Worm (Caenorhabditis elegans) whole organism, young adult: ENCODE measurements around the gene mua-3.
"Not testable (repeated sequence)": the region's sequence is repeated elsewhere in the genome, so short reads cannot be mapped to it uniquely, and the experiment has no call there.

Experiments
- F22D6.2 ChIP-seq: sonication (generic microtip); optimal IDR thresholded peaks from 2 replicates; lab custom pipeline; 2016; ENCODE audit warnings: mild to moderate bottlenecking, missing genetic modification characterization, missing compliant biosample characterization
- F23B12.7 ChIP-seq: sonication (generic microtip); optimal IDR thresholded peaks from 2 replicates; lab custom pipeline; 2017; ENCODE audit warnings: missing genetic modification characterization, mild to moderate bottlenecking, missing compliant biosample characterization, antibody characterized with exemption, moderate library complexity; ENCODE audit not compliant: insufficient read depth
- F37B4.10 ChIP-seq: fragments of 200-800 bp; sonication (Bioruptor generic); IDR thresholded peaks from 2 replicates; pipeline ENCODE4 v1.3.6; 2022; ENCODE audit warnings: missing genetic modification characterization, missing compliant biosample characterization
- F39B2.1 ChIP-seq: fragments of 200-800 bp; sonication (Bioruptor generic); IDR thresholded peaks from 2 replicates; pipeline ENCODE4 v1.3.6; 2022; ENCODE audit warnings: missing genetic modification reagents, missing genetic modification characterization, missing compliant biosample characterization
- F57C9.4 ChIP-seq: sonication (generic microtip); optimal IDR thresholded peaks from 2 replicates; lab custom pipeline; 2017; ENCODE audit warnings: mild to moderate bottlenecking, missing genetic modification characterization, missing compliant biosample characterization
- ZK185.1 ChIP-seq: sonication (generic microtip); optimal IDR thresholded peaks from 2 replicates; lab custom pipeline; 2016; ENCODE audit warnings: mild to moderate bottlenecking, missing genetic modification characterization, missing compliant biosample characterization; ENCODE audit not compliant: poor library complexity, severe bottlenecking
- cebp-1 ChIP-seq, 2 experiments: fragments of 200-800 bp in 1 of 2; sonication (Bioruptor generic) in 1 of 2; sonication (generic microtip) in 1 of 2; IDR thresholded peaks in 1 of 2; optimal IDR thresholded peaks in 1 of 2; 2 replicates each; pipeline versions ENCODE4 v1.3.6 to Lab custom; 2017 to 2022; ENCODE audit warnings: missing compliant biosample characterization in 2 of 2, missing genetic modification characterization in 2 of 2, mild to moderate bottlenecking in 1 of 2, missing genetic modification reagents in 1 of 2, moderate library complexity in 1 of 2
- ceh-27 ChIP-seq: fragments of 200-800 bp; sonication (Bioruptor generic); optimal IDR thresholded peaks from 2 replicates; lab custom pipeline; 2018; ENCODE audit warnings: mild to moderate bottlenecking, missing genetic modification characterization, moderate library complexity, missing compliant biosample characterization
- ceh-91 ChIP-seq: fragments of 200-800 bp; sonication (Bioruptor generic); IDR thresholded peaks from 2 replicates; pipeline ENCODE4 v1.3.6; 2022; ENCODE audit warnings: missing genetic modification reagents, missing genetic modification characterization, missing compliant biosample characterization
- dpl-1 ChIP-seq: fragments of 150-350 bp; optimal IDR thresholded peaks from 2 replicates; lab custom pipeline; 2014; ENCODE audit warnings: missing biosample characterization, missing genetic modification reagents, missing genetic modification characterization
- efl-1 ChIP-seq: fragments of 150-350 bp; optimal IDR thresholded peaks from 2 replicates; lab custom pipeline; 2014; ENCODE audit warnings: missing biosample characterization, missing genetic modification reagents, missing genetic modification characterization
- egl-44 ChIP-seq: fragments of 200-800 bp; sonication (Bioruptor generic); IDR thresholded peaks from 2 replicates; pipeline ENCODE4 v1.3.6; 2022; ENCODE audit warnings: missing genetic modification reagents, missing genetic modification characterization, missing compliant biosample characterization
- fkh-3 ChIP-seq: sonication (generic microtip); optimal IDR thresholded peaks from 2 replicates; lab custom pipeline; 2016; ENCODE audit warnings: mild to moderate bottlenecking, missing genetic modification characterization, missing compliant biosample characterization
- lag-1 ChIP-seq: fragments of 200-800 bp; sonication (Bioruptor generic); IDR thresholded peaks from 2 replicates; pipeline ENCODE4 v1.3.6; 2022; ENCODE audit warnings: missing genetic modification reagents, missing genetic modification characterization, missing compliant biosample characterization
- let-607 ChIP-seq, 2 experiments: fragments of 200-800 bp in 1 of 2; sonication (Bioruptor generic) in 1 of 2; sonication (generic microtip) in 1 of 2; optimal IDR thresholded peaks; 2 replicates each; lab custom pipeline; 2016 to 2018; ENCODE audit warnings: mild to moderate bottlenecking in 2 of 2, missing compliant biosample characterization in 2 of 2, missing genetic modification characterization in 2 of 2, moderate library complexity in 2 of 2, missing genotype in 1 of 2
- lin-35 ChIP-seq, 3 experiments: fragments of 150-350 bp in 2 of 3; sonication (generic microtip) in 1 of 3; optimal IDR thresholded peaks; 2 replicates each; lab custom pipeline; 2014 to 2018; ENCODE audit warnings: missing biosample characterization in 3 of 3, missing genetic modification characterization in 3 of 3, missing genetic modification reagents in 3 of 3
- lin-54 ChIP-seq: fragments of 200-800 bp; sonication (Bioruptor generic); optimal IDR thresholded peaks from 2 replicates; lab custom pipeline; 2018; ENCODE audit warnings: mild to moderate bottlenecking, missing genetic modification characterization, missing compliant biosample characterization
- lsl-1 ChIP-seq: fragments of 200-800 bp; sonication (Bioruptor generic); optimal IDR thresholded peaks from 2 replicates; lab custom pipeline; 2018; ENCODE audit warnings: mild to moderate bottlenecking, missing genetic modification characterization, moderate library complexity, missing compliant biosample characterization
- lsy-27 ChIP-seq: sonication (generic microtip); optimal IDR thresholded peaks from 2 replicates; lab custom pipeline; 2017; ENCODE audit warnings: missing genetic modification characterization, mild to moderate bottlenecking, missing compliant biosample characterization, antibody characterized with exemption, missing genotype, borderline replicate concordance; ENCODE audit not compliant: insufficient read depth
- madf-10 ChIP-seq: sonication (generic microtip); optimal IDR thresholded peaks from 2 replicates; lab custom pipeline; 2016; ENCODE audit warnings: mild to moderate bottlenecking, missing genetic modification characterization, missing compliant biosample characterization
- nfya-1 ChIP-seq: sonication (generic microtip); optimal IDR thresholded peaks from 2 replicates; lab custom pipeline; 2017; ENCODE audit warnings: antibody characterized with exemption, missing compliant biosample characterization, missing genetic modification characterization, borderline replicate concordance; ENCODE audit not compliant: insufficient read depth
- pha-4 ChIP-seq: fragments of 150-350 bp; sonication (generic microtip); optimal IDR thresholded peaks from 2 replicates; lab custom pipeline; 2014; ENCODE audit warnings: missing biosample characterization, missing genetic modification reagents, missing genetic modification characterization
- rpc-1 ChIP-seq, 2 experiments: fragments of 150-350 bp in 1 of 2; sonication (generic microtip) in 1 of 2; optimal IDR thresholded peaks; 2 replicates each; lab custom pipeline; 2014 to 2018; ENCODE audit warnings: missing biosample characterization in 1 of 2, missing genetic modification characterization in 1 of 2, missing genetic modification reagents in 1 of 2, missing genotype in 1 of 2
- snpc-1.3 ChIP-seq: sonication (generic microtip); optimal IDR thresholded peaks from 2 replicates; lab custom pipeline; 2017; ENCODE audit warnings: missing genetic modification characterization, mild to moderate bottlenecking, missing compliant biosample characterization, antibody characterized with exemption, moderate library complexity, missing genotype, missing genetic modification reagents; ENCODE audit not compliant: insufficient read depth
- snpc-4 ChIP-seq, 5 experiments: fragments of 150-350 bp in 1 of 5; sonication (generic microtip) in 4 of 5; optimal IDR thresholded peaks; 2 replicates each; lab custom pipeline; 2014 to 2018; ENCODE audit warnings: missing genetic modification characterization in 5 of 5, missing biosample characterization in 3 of 5, antibody characterized with exemption in 2 of 5, mild to moderate bottlenecking in 2 of 5, missing compliant biosample characterization in 2 of 5, missing genotype in 2 of 5, moderate library complexity in 2 of 5, missing genetic modification reagents in 1 of 5
- xnd-1 ChIP-seq: sonication (generic microtip); optimal IDR thresholded peaks from 2 replicates; lab custom pipeline; 2016; ENCODE audit warnings: missing genotype, missing genetic modification reagents, missing genetic modification characterization, missing compliant biosample characterization

mua-3 gene

DNA sequence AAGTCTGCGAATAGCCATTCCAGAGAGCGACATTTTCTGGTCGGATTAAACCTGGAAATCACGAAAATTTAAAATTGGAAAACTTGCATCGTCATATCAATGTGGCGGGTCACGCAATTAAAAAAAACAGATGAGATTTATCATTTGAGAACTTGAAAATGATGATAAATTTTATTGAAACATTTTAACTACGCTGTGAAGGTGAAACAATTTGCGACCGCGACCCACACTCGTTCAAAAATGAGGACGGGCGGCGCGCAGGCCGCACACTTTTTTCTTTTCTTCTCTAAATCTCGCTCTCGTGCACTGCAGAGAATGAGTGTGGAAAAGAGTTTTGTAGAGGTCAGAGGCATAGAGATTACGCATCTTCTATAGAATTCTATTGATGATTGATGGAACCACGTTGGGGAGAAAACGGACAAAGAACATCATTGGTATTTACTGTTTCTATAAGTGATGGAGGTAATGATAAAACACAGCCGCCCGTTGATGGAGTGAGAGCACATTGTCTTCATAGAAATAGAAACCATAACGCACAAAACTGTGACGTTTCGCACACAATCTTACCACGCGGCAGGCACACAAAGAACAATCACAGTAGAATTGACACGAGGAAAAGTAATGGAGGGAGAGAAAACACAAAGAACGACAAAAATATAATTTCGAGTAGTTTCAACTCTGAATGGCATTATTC lies 56.2 kb downstream of the mua-3 start, which contains the start of gene cts-1 (continued):
- TF ChIP-seq cebp-1 (GFP tag; IDR thresholded peaks at IDR 0.05; lab: Robert Waterston, UW) = no peak
- peak; percentile 73 for TF ChIP-seq cebp-1 (tag; optimal IDR thresholded peaks at IDR 0.05; lab: Kevin White, UChicago)
- TF ChIP-seq lag-1 (GFP tag; lab: Robert Waterston, UW) = no peak
- TF ChIP-seq F22D6.2 (tag; lab: Kevin White, UChicago) = peak; percentile 75

- TF ChIP-seq rpc-1 (optimal IDR thresholded peaks at IDR 0.05; lab: Kevin White, UChicago) (no peak), rpc-1 (tag; optimal IDR thresholded peaks at IDR 0.05; lab: Kevin White, UChicago) (no peak), F23B12.7 (tag; lab: Kevin White, UChicago) (peak; percentile 72), let-607 (tag; optimal IDR thresholded peaks at IDR 0.05; lab: Kevin White, UChicago) (peak in 1 of 2 experiments; percentile 50), F57C9.4 (tag; lab: Kevin White, UChicago) (no peak), nfya-1 (tag; lab: Kevin White, UChicago) (no peak), lsy-27 (tag; lab: Kevin White, UChicago) (no peak), pha-4 (tag; lab: Kevin White, UChicago) (peak; percentile 32), lin-35 (GFP tag; optimal IDR thresholded peaks at IDR 0.05; lab: Kevin White, UChicago) (peak in 1 of 3 experiments; percentile 86), lsl-1 (GFP tag; lab: Kevin White, UChicago) (peak; percentile 88), F39B2.1 (no peak), F37B4.10 (no peak), lin-54 (peak; percentile 62), madf-10 (peak; percentile 23), fkh-3 (tag; lab: Kevin White, UChicago) (no peak), ceh-91 (no peak), ZK185.1 (tag; lab: Kevin White, UChicago) (peak; percentile 39), efl-1 (GFP tag; lab: Kevin White, UChicago) (peak; percentile 48), xnd-1 (tag; lab: Kevin White, UChicago) (peak; percentile 22), snpc-4 (GFP tag; optimal IDR thresholded peaks at IDR 0.05; lab: Kevin White, UChicago) (peak; percentile 29), snpc-4 (tag; optimal IDR thresholded peaks at IDR 0.05; lab: Kevin White, UChicago) (peak in 1 of 4 experiments; percentile 9), egl-44 (no peak), dpl-1 (GFP tag; lab: Kevin White, UChicago) (peak; percentile 27), snpc-1.3 (tag; lab: Kevin White, UChicago) (peak; percentile 48)
Observed at ce11 chrIII:10218587-10218986, 58.1 kb downstream of the mua-3 start, which contains the start of the genes rde-4 and cox-14. rde-4 (minus strand) TSS chrIII:10218646. cox-14 (plus strand) TSS chrIII:10218942.

DNA sequence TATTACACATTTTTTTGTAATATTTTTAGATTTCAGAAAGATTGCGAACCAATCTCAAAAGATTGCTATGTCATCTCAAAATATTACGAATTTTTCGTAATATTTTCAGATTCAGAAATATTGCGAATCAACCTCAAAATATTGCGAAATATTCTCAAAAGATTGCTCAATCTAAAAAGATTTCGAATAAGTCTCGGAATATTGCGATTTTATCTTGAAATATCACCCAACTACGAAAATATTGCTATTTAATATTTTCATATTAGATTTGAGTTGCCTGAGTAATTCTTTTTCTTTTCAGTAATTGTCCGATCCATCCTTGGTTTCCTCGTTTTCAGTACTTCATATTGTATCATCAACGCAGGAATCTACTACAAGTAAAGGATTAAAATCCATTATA lies 61.4 kb downstream of the mua-3 start, which contains the start of gene Y70G10A.4:
Y70G10A.4 (plus strand) TSS at position 301 of the 400 bp plus-strand sequence.
- not testable (repeated sequence) for TF ChIP-seq ceh-27 (GFP tag; lab: Kevin White, UChicago); snpc-1.3 (tag; lab: Kevin White, UChicago); nfya-1 (tag; lab: Kevin White, UChicago)

DNA sequence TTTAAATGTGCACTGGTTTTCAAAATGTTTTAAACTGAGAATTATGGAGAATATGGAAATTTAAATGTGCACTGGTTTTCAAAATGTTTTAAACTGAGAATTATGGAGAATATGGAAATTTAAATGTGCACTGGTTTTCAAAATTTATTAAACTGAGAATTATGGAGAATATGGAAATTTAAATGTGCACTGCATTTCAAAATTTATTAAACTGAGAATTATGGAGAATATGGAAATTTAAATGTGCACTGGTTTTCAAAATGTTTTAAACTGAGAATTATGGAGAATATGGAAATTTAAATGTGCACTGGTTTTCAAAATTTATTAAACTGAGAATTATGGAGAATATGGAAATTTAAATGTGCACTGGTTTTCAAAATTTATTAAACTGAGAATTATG lies 64.6 kb downstream of the mua-3 start:
- peak; percentile 89 for TF ChIP-seq ZK185.1 (tag; lab: Kevin White, UChicago)
